Fruit fly (Drosophila melanogaster) whole organism, embryonic: ENCODE results near the gene stet.

ENCODE experiments used
- ATbp ChIP-seq: fragments of 200-800 bp; sonication (Bioruptor generic); optimal IDR thresholded peaks from 2 replicates; lab custom pipeline; 2017; ENCODE audit warnings: missing biosample characterization, mild to moderate bottlenecking, missing genetic modification characterization, missing genetic modification reagents
- B-H1 ChIP-seq: fragments of 200-800 bp; sonication (Bioruptor generic); IDR thresholded peaks from 3 replicates; pipeline ENCODE4 v1.3.6; 2022; ENCODE audit warnings: missing biosample characterization, missing genetic modification characterization
- Blimp-1 ChIP-seq: fragments of 200-800 bp; sonication (Bioruptor generic); optimal IDR thresholded peaks from 3 replicates; lab custom pipeline; 2018; ENCODE audit warnings: missing biosample characterization, missing genetic modification characterization, mild to moderate bottlenecking, moderate library complexity, missing genetic modification reagents
- Bteb2 ChIP-seq: fragments of 200-800 bp; sonication (Bioruptor generic); optimal IDR thresholded peaks from 2 replicates; lab custom pipeline; 2016; ENCODE audit warnings: missing biosample characterization, missing genetic modification characterization
- CG11398 ChIP-seq: fragments of 200-800 bp; sonication (Bioruptor generic); optimal IDR thresholded peaks from 2 replicates; lab custom pipeline; 2016; ENCODE audit warnings: missing biosample characterization, missing genetic modification characterization
- CG11695 ChIP-seq: fragments of 200-800 bp; sonication (Bioruptor generic); IDR thresholded peaks from 3 replicates; pipeline ENCODE4 v1.3.6; 2022; ENCODE audit warnings: missing biosample characterization, missing genetic modification characterization
- CG12659 ChIP-seq: fragments of 200-800 bp; sonication (Bioruptor generic); optimal IDR thresholded peaks from 3 replicates; lab custom pipeline; 2017; ENCODE audit warnings: mild to moderate bottlenecking, missing biosample characterization, missing genetic modification reagents, missing genetic modification characterization
- CG15269 ChIP-seq: fragments of 200-800 bp; sonication (Bioruptor generic); optimal IDR thresholded peaks from 2 replicates; lab custom pipeline; 2018; ENCODE audit warnings: missing biosample characterization, mild to moderate bottlenecking, missing genetic modification characterization, moderate library complexity
- CG1647 ChIP-seq: fragments of 200-800 bp; sonication (Bioruptor generic); optimal IDR thresholded peaks from 3 replicates; lab custom pipeline; 2016; ENCODE audit warnings: missing biosample characterization, missing genetic modification characterization
- CG17385 ChIP-seq: fragments of 200-800 bp; sonication (Bioruptor generic); optimal IDR thresholded peaks from 3 replicates; lab custom pipeline; 2018; ENCODE audit warnings: missing biosample characterization, mild to moderate bottlenecking, missing genetic modification characterization
- CG2875 ChIP-seq: fragments of 200-800 bp; sonication (Bioruptor generic); optimal IDR thresholded peaks from 2 replicates; lab custom pipeline; 2017; ENCODE audit warnings: missing biosample characterization, mild to moderate bottlenecking, missing genetic modification characterization, missing genetic modification reagents
- CG34422 ChIP-seq: fragments of 200-800 bp; sonication (Bioruptor generic); IDR thresholded peaks from 3 replicates; pipeline ENCODE4 v1.3.6; 2022; ENCODE audit warnings: missing biosample characterization, missing genetic modification characterization
- CG6791 ChIP-seq: fragments of 200-800 bp; sonication (Bioruptor generic); IDR thresholded peaks from 3 replicates; pipeline ENCODE4 v1.3.6; 2022; ENCODE audit warnings: missing biosample characterization, missing genetic modification characterization; ENCODE audit not compliant: partially characterized antibody
- CG6854 ChIP-seq: fragments of 200-800 bp; sonication (Bioruptor generic); optimal IDR thresholded peaks from 3 replicates; lab custom pipeline; 2017; ENCODE audit warnings: missing biosample characterization, mild to moderate bottlenecking, missing genetic modification characterization
- CG8359 ChIP-seq: fragments of 200-800 bp; sonication (Bioruptor generic); optimal IDR thresholded peaks from 2 replicates; lab custom pipeline; 2017; ENCODE audit warnings: missing biosample characterization, mild to moderate bottlenecking, missing genetic modification characterization, borderline replicate concordance
- Eip74EF ChIP-seq, 2 experiments: fragments of 200-800 bp in 1 of 2; fragments of >200 bp in 1 of 2; sonication (Bioruptor generic) in 1 of 2; optimal IDR thresholded peaks; 2 replicates each; lab custom pipeline; 2017 to 2019; ENCODE audit warnings: missing biosample characterization in 2 of 2, missing genetic modification characterization in 2 of 2, mild to moderate bottlenecking in 1 of 2, moderate library complexity in 1 of 2
- Ets65A ChIP-seq: fragments of 200-800 bp; sonication (Bioruptor generic); peaks from one replicate; lab custom pipeline; 2016; ENCODE audit warnings: missing biosample characterization, missing genetic modification characterization
- Lim3 ChIP-seq: fragments of 200-800 bp; sonication (Bioruptor generic); IDR thresholded peaks from 2 replicates; pipeline ENCODE4 v1.3.6; 2022; ENCODE audit warnings: missing biosample characterization, missing genetic modification characterization
- MTF-1 ChIP-seq: fragments of 200-800 bp; sonication (Bioruptor generic); optimal IDR thresholded peaks from 2 replicates; lab custom pipeline; 2018; ENCODE audit warnings: missing biosample characterization, mild to moderate bottlenecking, missing genetic modification characterization, borderline replicate concordance
- Myb ChIP-seq: fragments of 200-800 bp; sonication (Bioruptor generic); optimal IDR thresholded peaks from 2 replicates; lab custom pipeline; 2016; ENCODE audit warnings: missing biosample characterization, missing genetic modification characterization
- Opbp ChIP-seq: fragments of 200-800 bp; sonication (Bioruptor generic); IDR thresholded peaks from 3 replicates; pipeline ENCODE4 v1.3.6; 2022; ENCODE audit warnings: missing biosample characterization, missing genetic modification characterization; ENCODE audit not compliant: partially characterized antibody
- Pdp1 ChIP-seq, 2 experiments: fragments of 200-800 bp; sonication (Bioruptor generic); optimal IDR thresholded peaks; 3 replicates each; lab custom pipeline; 2016; ENCODE audit warnings: missing biosample characterization in 2 of 2, missing genetic modification characterization in 2 of 2, mild to moderate bottlenecking in 1 of 2, moderate library complexity in 1 of 2
- Scr ChIP-seq: fragments of 200-800 bp; sonication (Bioruptor generic); IDR thresholded peaks from 2 replicates; pipeline ENCODE4 v1.3.6; 2022; ENCODE audit warnings: missing biosample characterization, missing genetic modification characterization; ENCODE audit not compliant: partially characterized antibody
- Vsx1 ChIP-seq: fragments of 200-800 bp; sonication (Bioruptor generic); optimal IDR thresholded peaks from 2 replicates; lab custom pipeline; 2017; ENCODE audit warnings: missing biosample characterization, mild to moderate bottlenecking, missing genetic modification characterization, missing genetic modification reagents
- ap ChIP-seq: fragments of 200-800 bp; sonication (Bioruptor generic); IDR thresholded peaks from 2 replicates; pipeline ENCODE4 v1.3.6; 2022; ENCODE audit warnings: missing biosample characterization, missing genetic modification characterization
- bbx ChIP-seq: fragments of 200-800 bp; sonication (Bioruptor generic); IDR thresholded peaks from 2 replicates; pipeline ENCODE4 v1.3.6; 2022; ENCODE audit warnings: missing biosample characterization, missing genetic modification characterization; ENCODE audit not compliant: partially characterized antibody
- cg ChIP-seq: fragments of 200-800 bp; sonication (Bioruptor generic); optimal IDR thresholded peaks from 3 replicates; lab custom pipeline; 2019; ENCODE audit warnings: missing biosample characterization, mild to moderate bottlenecking, missing genetic modification characterization, moderate library complexity
- chm ChIP-seq: fragments of 200-800 bp; sonication (Bioruptor generic); IDR thresholded peaks from 2 replicates; pipeline ENCODE4 v1.3.6; 2022; ENCODE audit warnings: missing biosample characterization, missing genetic modification characterization
- crol ChIP-seq: fragments of 200-800 bp; sonication (Bioruptor generic); IDR thresholded peaks from 2 replicates; pipeline ENCODE4 v1.3.6; 2022; ENCODE audit warnings: missing biosample characterization, missing genetic modification characterization
- ems ChIP-seq: fragments of 200-800 bp; sonication (Bioruptor generic); optimal IDR thresholded peaks from 3 replicates; lab custom pipeline; 2016; ENCODE audit warnings: missing biosample characterization, missing genetic modification characterization
- gce ChIP-seq: fragments of 200-800 bp; sonication (Bioruptor generic); IDR thresholded peaks from 3 replicates; pipeline ENCODE4 v1.3.6; 2022; ENCODE audit warnings: missing biosample characterization, missing genetic modification characterization
- gcm ChIP-seq: fragments of 200-800 bp; sonication (Bioruptor generic); optimal IDR thresholded peaks from 2 replicates; lab custom pipeline; 2019; ENCODE audit warnings: missing biosample characterization, mild to moderate bottlenecking, missing genetic modification characterization, moderate library complexity
- grau ChIP-seq: fragments of 200-800 bp; optimal IDR thresholded peaks from 3 replicates; lab custom pipeline; 2019; ENCODE audit warnings: missing biosample characterization, mild to moderate bottlenecking, missing genetic modification characterization, moderate library complexity
- her ChIP-seq: fragments of 200-800 bp; sonication (Bioruptor generic); optimal IDR thresholded peaks from 2 replicates; lab custom pipeline; 2016; ENCODE audit warnings: missing biosample characterization, missing genetic modification characterization
- insv ChIP-seq, 2 experiments: fragments of 200-800 bp; sonication (Bioruptor generic); optimal IDR thresholded peaks; 3 replicates each; lab custom pipeline; 2016 to 2018; ENCODE audit warnings: missing biosample characterization in 2 of 2, missing genetic modification characterization in 2 of 2
- nerfin-1 ChIP-seq: fragments of 200-800 bp; sonication (Bioruptor generic); optimal IDR thresholded peaks from 3 replicates; lab custom pipeline; 2019; ENCODE audit warnings: missing biosample characterization, mild to moderate bottlenecking, missing genetic modification characterization, moderate library complexity
- odd ChIP-seq: fragments of 200-800 bp; sonication (Bioruptor generic); optimal IDR thresholded peaks from 2 replicates; lab custom pipeline; 2017; ENCODE audit warnings: missing biosample characterization, mild to moderate bottlenecking, missing genetic modification characterization
- scrt ChIP-seq: fragments of 200-800 bp; sonication (Bioruptor generic); optimal IDR thresholded peaks from 2 replicates; lab custom pipeline; 2018; ENCODE audit warnings: missing biosample characterization, mild to moderate bottlenecking, missing genetic modification characterization, moderate library complexity
- sna ChIP-seq: fragments of 200-800 bp; sonication (Bioruptor generic); IDR thresholded peaks from 2 replicates; pipeline ENCODE4 v1.3.6; 2022; ENCODE audit warnings: missing biosample characterization, missing genetic modification characterization; ENCODE audit not compliant: partially characterized antibody
- sqz ChIP-seq: fragments of 200-800 bp; sonication (Bioruptor generic); optimal IDR thresholded peaks from 3 replicates; lab custom pipeline; 2018; ENCODE audit warnings: missing biosample characterization, mild to moderate bottlenecking, missing genetic modification characterization
- sr ChIP-seq: fragments of 200-800 bp; sonication (Bioruptor generic); IDR thresholded peaks from 3 replicates; pipeline ENCODE4 v1.3.6; 2022; ENCODE audit warnings: missing biosample characterization, missing genetic modification characterization
- tap ChIP-seq: fragments of 200-800 bp; optimal IDR thresholded peaks from 3 replicates; lab custom pipeline; 2019; ENCODE audit warnings: missing biosample characterization, mild to moderate bottlenecking, missing genetic modification characterization, moderate library complexity
- tin ChIP-seq: fragments of 200-800 bp; sonication (Bioruptor generic); optimal IDR thresholded peaks from 3 replicates; lab custom pipeline; 2016; ENCODE audit warnings: missing biosample characterization, missing genetic modification characterization
- tll ChIP-seq, 2 experiments: fragments of 200-800 bp in 1 of 2; fragments of >200 bp in 1 of 2; sonication (Bioruptor generic) in 1 of 2; optimal IDR thresholded peaks; 2 replicates each; lab custom pipeline; 2017 to 2019; ENCODE audit warnings: missing biosample characterization in 2 of 2, missing genetic modification characterization in 2 of 2, mild to moderate bottlenecking in 1 of 2, moderate library complexity in 1 of 2
- trem ChIP-seq: fragments of 200-800 bp; optimal IDR thresholded peaks from 3 replicates; lab custom pipeline; 2019; ENCODE audit warnings: missing biosample characterization, mild to moderate bottlenecking, missing genetic modification characterization, moderate library complexity
- ttk ChIP-seq: fragments of 200-800 bp; sonication (Bioruptor generic); IDR thresholded peaks from 2 replicates; pipeline ENCODE4 v2.1.2; 2022; ENCODE audit warnings: missing biosample characterization, missing genetic modification characterization
- unpg ChIP-seq: fragments of 200-800 bp; sonication (Bioruptor generic); optimal IDR thresholded peaks from 3 replicates; lab custom pipeline; 2018; ENCODE audit warnings: missing biosample characterization, mild to moderate bottlenecking, missing genetic modification characterization, moderate library complexity
- zfh2 ChIP-seq: fragments of 200-800 bp; sonication (Bioruptor generic); optimal IDR thresholded peaks from 2 replicates; lab custom pipeline; 2016; ENCODE audit warnings: missing biosample characterization, missing genetic modification characterization

stet gene

dm6 chr3L:1463547-1463946, 25.8 kb downstream of the stet start, which contains the start of gene rho (continued):
- TF ChIP-seq trem (tag; lab: Kevin White, UChicago) (peak; percentile 21), sna (GFP tag; lab: Robert Waterston, UW) (peak; percentile 51; the same call in 1 of the 2 replicates), CG17385 (GFP tag; lab: Kevin White, UChicago) (peak; percentile 40), tap (tag; lab: Kevin White, UChicago) (peak; percentile 0), crol (peak; percentile 49; the same call in 1 of the 2 replicates), Pdp1 (GFP tag; optimal IDR thresholded peaks at IDR 0.05; lab: Kevin White, UChicago) (peak in 1 of 2 experiments; percentile 6), gcm (no peak), Scr (GFP tag; lab: Robert Waterston, UW) (peak; percentile 46), Blimp-1 (peak; percentile 28), CG12659 (GFP tag; lab: Kevin White, UChicago) (no peak), CG34422 (GFP tag; lab: Robert Waterston, UW) (peak; percentile 57; the same call in 1 of the 3 replicates), CG6791 (GFP tag; lab: Robert Waterston, UW) (peak; percentile 62; the same call in 2 of the 3 replicates), CG11398 (GFP tag; lab: Kevin White, UChicago) (peak; percentile 12), odd (GFP tag; lab: Kevin White, UChicago) (no peak), scrt (no peak), insv (GFP tag; optimal IDR thresholded peaks at IDR 0.05; lab: Kevin White, UChicago) (peak in 1 of 2 experiments; percentile 13), ATbp (GFP tag; lab: Kevin White, UChicago) (peak; percentile 4), unpg (GFP tag; lab: Kevin White, UChicago) (peak; percentile 48), tin (GFP tag; lab: Kevin White, UChicago) (peak; percentile 32), ttk (0 out of 2 replicates have a peak, but pooled peaks have one; percentile 20), ap (no peak), cg (GFP tag; lab: Kevin White, UChicago) (peak; percentile 44), CG2875 (GFP tag; lab: Kevin White, UChicago) (no peak), CG8359 (GFP tag; lab: Kevin White, UChicago) (peak; percentile 11), tll (GFP tag; optimal IDR thresholded peaks at IDR 0.05; lab: Kevin White, UChicago) (peak in 1 of 2 experiments; percentile 82), Ets65A (GFP tag; lab: Kevin White, UChicago) (peak; percentile 63), Lim3 (GFP tag; lab: Robert Waterston, UW) (no peak), Myb (GFP tag; lab: Kevin White, UChicago) (peak; percentile 5), CG1647 (GFP tag; lab: Kevin White, UChicago) (no peak), chm (GFP tag; lab: Robert Waterston, UW) (peak; percentile 85), ems (GFP tag; lab: Kevin White, UChicago) (peak; percentile 1), nerfin-1 (tag; lab: Kevin White, UChicago) (peak; percentile 15), bbx (peak; percentile 73), CG6854 (GFP tag; lab: Kevin White, UChicago) (peak; percentile 27), her (GFP tag; lab: Kevin White, UChicago) (peak; percentile 41), CG11695 (GFP tag; lab: Robert Waterston, UW) (peak; percentile 51; the same call in 1 of the 3 replicates), sqz (GFP tag; lab: Kevin White, UChicago) (no peak), Vsx1 (GFP tag; lab: Kevin White, UChicago) (no peak), Eip74EF (GFP tag; optimal IDR thresholded peaks at IDR 0.05; lab: Kevin White, UChicago) (no peak), Opbp (GFP tag; lab: Robert Waterston, UW) (peak; percentile 54; the same call in 2 of the 3 replicates), MTF-1 (peak; percentile 33), CG15269 (tag; lab: Kevin White, UChicago) (peak; percentile 37), sr (GFP tag; lab: Robert Waterston, UW) (peak; percentile 68; the same call in 2 of the 3 replicates), Bteb2 (GFP tag; lab: Kevin White, UChicago) (no peak), gce (GFP tag; lab: Robert Waterston, UW) (peak; percentile 73; the same call in 1 of the 3 replicates), zfh2 (GFP tag; lab: Kevin White, UChicago) (no peak), grau (peak; percentile 27), B-H1 (no peak; the same call in 2 of the 3 replicates)
